Fruit fly (Drosophila melanogaster): ENCODE data around the gene Cpr78Cc.

The Cpr78Cc gene

dm6 chr3L:21285639-21286338 lies 14.6 kb upstream of the Cpr78Cc start, which contains the start of the genes CG12974 and pzg (continued):
- TF ChIP-seq NFAT (GFP tag; IDR thresholded peaks at IDR 0.05) (peak; percentile 58), CG4820 (GFP tag; optimal IDR thresholded peaks at IDR 0.05) (peak; percentile 77), BtbVII (GFP tag; optimal IDR thresholded peaks at IDR 0.05) (peak; percentile 27), CG11560 (tag; IDR thresholded peaks at IDR 0.05) (peak; percentile 65; the same call in 2 of the 3 replicates), btn (GFP tag; optimal IDR thresholded peaks at IDR 0.05) (no peak), cwo (GFP tag; optimal IDR thresholded peaks at IDR 0.05) (no peak), tio (GFP tag; optimal IDR thresholded peaks at IDR 0.05) (no peak), CG34422 (GFP tag; IDR thresholded peaks at IDR 0.05) (peak; percentile 91), Spps (tag; optimal IDR thresholded peaks at IDR 0.05) (peak; percentile 14), jumu (GFP tag; optimal IDR thresholded peaks at IDR 0.05) (peak; percentile 68), lmd (GFP tag; IDR thresholded peaks at IDR 0.05) (peak; percentile 93), HLH54F (GFP tag; optimal IDR thresholded peaks at IDR 0.05) (peak; percentile 85), CG12659 (GFP tag; optimal IDR thresholded peaks at IDR 0.05) (peak; percentile 93), Deaf1 (tag; optimal IDR thresholded peaks at IDR 0.05) (no peak), Hmr (GFP tag; optimal IDR thresholded peaks at IDR 0.05) (peak; percentile 83), CG4854 (GFP tag; optimal IDR thresholded peaks at IDR 0.05) (peak; percentile 23), Xbp1 (GFP tag; optimal IDR thresholded peaks at IDR 0.05) (peak; percentile 91), CG14965 (GFP tag; optimal IDR thresholded peaks at IDR 0.05; ENCODE audit: borderline replicate concordance) (no peak), Poxn (GFP tag; IDR thresholded peaks at IDR 0.05) (0 out of 2 replicates have a peak, but pooled peaks have one; percentile 37), CG3995 (GFP tag; optimal IDR thresholded peaks at IDR 0.05) (peak; percentile 61), corto (GFP tag; optimal IDR thresholded peaks at IDR 0.05) (no peak), bigmax (GFP tag; optimal IDR thresholded peaks at IDR 0.05) (peak; percentile 92), CG8478 (optimal IDR thresholded peaks at IDR 0.05) (peak; percentile 94), emc (GFP tag; optimal IDR thresholded peaks at IDR 0.05) (peak; percentile 47), Fer3 (tag; optimal IDR thresholded peaks at IDR 0.05) (peak; percentile 68), CG6175 (GFP tag; IDR thresholded peaks at IDR 0.05) (0 out of 3 replicates have a peak, but pooled peaks have one; percentile 6), ash1 (GFP tag; optimal IDR thresholded peaks at IDR 0.05) (no peak), Mad (GFP tag; optimal IDR thresholded peaks at IDR 0.05) (peak; percentile 59), gcm (GFP tag; optimal IDR thresholded peaks at IDR 0.05) (no peak), rib (GFP tag; IDR thresholded peaks at IDR 0.05) (no peak; the same call in 1 of the 2 replicates), MBD-R2 (GFP tag; IDR thresholded peaks at IDR 0.05) (peak; percentile 72; the same call in 1 of the 2 replicates), prd (optimal IDR thresholded peaks at IDR 0.05) (no peak), prd (GFP tag; IDR thresholded peaks at IDR 0.05) (peak; percentile 91), gsb-n (tag; optimal IDR thresholded peaks at IDR 0.05) (peak; percentile 54), HLHmδ (GFP tag; optimal IDR thresholded peaks at IDR 0.05) (peak; percentile 69), CG12769 (tag; optimal IDR thresholded peaks at IDR 0.05) (peak; percentile 61), ERR (GFP tag; optimal IDR thresholded peaks at IDR 0.05) (peak; percentile 79), schlank (tag; optimal IDR thresholded peaks at IDR 0.05) (peak; percentile 7), repo (GFP tag; optimal IDR thresholded peaks at IDR 0.05) (peak; percentile 51), E2f2 (GFP tag; IDR thresholded peaks at IDR 0.05) (peak; percentile 94), NC2α (GFP tag; optimal IDR thresholded peaks at IDR 0.05) (peak; percentile 60), ind (GFP tag; optimal IDR thresholded peaks at IDR 0.05) (peak; percentile 64), CG10147 (GFP tag; optimal IDR thresholded peaks at IDR 0.05) (peak; percentile 81), zen2 (GFP tag; IDR thresholded peaks at IDR 0.05; ENCODE audit: partially characterized antibody) (no peak), h (optimal IDR thresholded peaks at IDR 0.05) (no peak), Bgb (GFP tag; IDR thresholded peaks at IDR 0.05; ENCODE audit: partially characterized antibody) (peak; percentile 74; the same call in 1 of the 2 replicates), slbo (GFP tag; IDR thresholded peaks at IDR 0.05) (peak; percentile 88), wdn (GFP tag; IDR thresholded peaks at IDR 0.05) (peak; percentile 65; the same call in 1 of the 2 replicates), CG14710 (tag; optimal IDR thresholded peaks at IDR 0.05) (peak; percentile 93), CG32767 (GFP tag; IDR thresholded peaks at IDR 0.05) (peak; percentile 48; the same call in 1 of the 2 replicates)
